Fruit fly (Drosophila melanogaster) whole organism, embryonic: ENCODE data around the gene Tfb4.

Experiments used
- Abd-B ChIP-seq: fragments of 200-800 bp; sonication (Bioruptor generic); optimal IDR thresholded peaks from 2 replicates; lab custom pipeline; 2018; ENCODE audit warnings: missing biosample characterization, mild to moderate bottlenecking, missing genetic modification characterization, moderate library complexity
- BEAF-32 ChIP-seq: fragments of 200-800 bp; sonication (Bioruptor generic); optimal IDR thresholded peaks from 3 replicates; lab custom pipeline; 2017; ENCODE audit warnings: missing biosample characterization, missing genetic modification characterization, mild to moderate bottlenecking, moderate library complexity, missing genetic modification reagents
- Bgb ChIP-seq: fragments of 200-800 bp; sonication (Bioruptor generic); IDR thresholded peaks from 2 replicates; pipeline ENCODE4 v1.3.6; 2022; ENCODE audit warnings: missing biosample characterization, missing genetic modification characterization; ENCODE audit not compliant: partially characterized antibody
- CG10267 ChIP-seq: fragments of 200-800 bp; sonication (Bioruptor generic); optimal IDR thresholded peaks from 2 replicates; lab custom pipeline; 2018; ENCODE audit warnings: missing biosample characterization, mild to moderate bottlenecking, missing genetic modification characterization, moderate library complexity
- CG12299 ChIP-seq: fragments of 200-800 bp; sonication (Bioruptor generic); optimal IDR thresholded peaks from 2 replicates; lab custom pipeline; 2018; ENCODE audit warnings: missing biosample characterization, mild to moderate bottlenecking, missing genetic modification characterization
- CG15073 ChIP-seq: fragments of 200-800 bp; sonication (Bioruptor generic); optimal IDR thresholded peaks from 2 replicates; lab custom pipeline; 2016; ENCODE audit warnings: missing biosample characterization, missing genetic modification characterization
- CG16815 ChIP-seq: fragments of 200-800 bp; sonication (Bioruptor generic); optimal IDR thresholded peaks from 3 replicates; lab custom pipeline; 2017; ENCODE audit warnings: missing biosample characterization, mild to moderate bottlenecking, missing genetic modification characterization
- CG2116 ChIP-seq: fragments of 200-800 bp; sonication (Bioruptor generic); optimal IDR thresholded peaks from 3 replicates; lab custom pipeline; 2018; ENCODE audit warnings: missing biosample characterization, mild to moderate bottlenecking, missing genetic modification characterization
- CG2199 ChIP-seq: fragments of 200-800 bp; sonication (Bioruptor generic); IDR thresholded peaks from 3 replicates; pipeline ENCODE4 v1.3.6; 2022; ENCODE audit warnings: missing biosample characterization, missing genetic modification characterization
- CG34224 ChIP-seq: fragments of 200-800 bp; sonication (Bioruptor generic); IDR thresholded peaks from 3 replicates; pipeline ENCODE4 v1.3.6; 2022; ENCODE audit warnings: missing biosample characterization, missing genetic modification characterization; ENCODE audit not compliant: partially characterized antibody
- CG34376 ChIP-seq: fragments of 200-800 bp; sonication (Bioruptor generic); optimal IDR thresholded peaks from 2 replicates; lab custom pipeline; 2018; ENCODE audit warnings: missing biosample characterization, mild to moderate bottlenecking, missing genetic modification characterization
- CG34422 ChIP-seq: fragments of 200-800 bp; sonication (Bioruptor generic); IDR thresholded peaks from 3 replicates; pipeline ENCODE4 v1.3.6; 2022; ENCODE audit warnings: missing biosample characterization, missing genetic modification characterization
- CG3847 ChIP-seq: fragments of 200-800 bp; sonication (Bioruptor generic); IDR thresholded peaks from 2 replicates; pipeline ENCODE4 v1.3.6; 2022; ENCODE audit warnings: missing biosample characterization, missing genetic modification characterization
- CG4360 ChIP-seq: fragments of 200-800 bp; sonication (Bioruptor generic); IDR thresholded peaks from 2 replicates; pipeline ENCODE4 v1.3.6; 2022; ENCODE audit warnings: missing biosample characterization, missing genetic modification characterization
- CG4617 ChIP-seq: fragments of 200-800 bp; sonication (Bioruptor generic); optimal IDR thresholded peaks from 3 replicates; lab custom pipeline; 2016; ENCODE audit warnings: missing biosample characterization, missing genetic modification characterization, borderline replicate concordance
- CrebB ChIP-seq: fragments of 200-800 bp; sonication (Bioruptor generic); optimal IDR thresholded peaks from 3 replicates; lab custom pipeline; 2018; ENCODE audit warnings: missing biosample characterization, mild to moderate bottlenecking, missing genetic modification characterization
- Dll ChIP-seq: fragments of 200-800 bp; sonication (Bioruptor generic); IDR thresholded peaks from 4 replicates; pipeline ENCODE4 v1.3.6; 2022; ENCODE audit warnings: missing biosample characterization, missing genetic modification characterization; ENCODE audit not compliant: partially characterized antibody
- Doc3 ChIP-seq: fragments of 200-800 bp; sonication (Bioruptor generic); IDR thresholded peaks from 3 replicates; pipeline ENCODE4 v1.3.6; 2022; ENCODE audit warnings: missing biosample characterization, missing genetic modification characterization; ENCODE audit not compliant: partially characterized antibody
- Dp ChIP-seq: fragments of 200-800 bp; sonication (Bioruptor generic); optimal IDR thresholded peaks from 2 replicates; lab custom pipeline; 2018; ENCODE audit warnings: missing biosample characterization, mild to moderate bottlenecking, missing genetic modification characterization, moderate library complexity
- E2f2 ChIP-seq: fragments of 200-800 bp; sonication (Bioruptor generic); IDR thresholded peaks from 2 replicates; pipeline ENCODE4 v1.3.6; 2022; ENCODE audit warnings: missing biosample characterization, missing genetic modification characterization
- Ets97D ChIP-seq: fragments of 200-800 bp; sonication (Bioruptor generic); optimal IDR thresholded peaks from 3 replicates; lab custom pipeline; 2016; ENCODE audit warnings: missing biosample characterization, missing genetic modification characterization
- GATAe ChIP-seq: fragments of 200-800 bp; sonication (Bioruptor generic); conservative IDR thresholded peaks from 2 replicates; pipeline ENCODE4 v1.3.6; 2022; ENCODE audit warnings: missing biosample characterization, missing genetic modification characterization
- Gug ChIP-seq: fragments of 200-800 bp; sonication (Bioruptor generic); IDR thresholded peaks from 4 replicates; pipeline ENCODE4 v1.3.6; 2022; ENCODE audit warnings: missing biosample characterization, missing genetic modification characterization
- HmgD ChIP-seq: fragments of 200-800 bp; sonication (Bioruptor generic); optimal IDR thresholded peaks from 3 replicates; lab custom pipeline; 2016; ENCODE audit warnings: missing biosample characterization, missing genetic modification characterization
- MBD-R2 ChIP-seq: fragments of 200-800 bp; sonication (Bioruptor generic); IDR thresholded peaks from 2 replicates; pipeline ENCODE4 v1.3.6; 2022; ENCODE audit warnings: missing biosample characterization, missing genetic modification characterization
- MESR4 ChIP-seq: fragments of 200-800 bp; sonication (Bioruptor generic); optimal IDR thresholded peaks from 2 replicates; lab custom pipeline; 2018; ENCODE audit warnings: missing biosample characterization, mild to moderate bottlenecking, missing genetic modification characterization, moderate library complexity
- Med ChIP-seq: fragments of 200-800 bp; sonication (Bioruptor generic); peaks from one replicate; lab custom pipeline; 2016; ENCODE audit warnings: missing biosample characterization, missing genetic modification characterization, mild to moderate bottlenecking, inconsistent platforms, moderate library complexity
- Mes4 ChIP-seq: fragments of 200-800 bp; sonication (Bioruptor generic); optimal IDR thresholded peaks from 2 replicates; lab custom pipeline; 2016; ENCODE audit warnings: missing biosample characterization, missing genetic modification characterization
- Nf-YB ChIP-seq: fragments of 200-800 bp; sonication (Bioruptor generic); optimal IDR thresholded peaks from 3 replicates; lab custom pipeline; 2019; ENCODE audit warnings: missing biosample characterization, mild to moderate bottlenecking, missing genetic modification characterization, moderate library complexity
- Pdp1 ChIP-seq, 2 experiments: fragments of 200-800 bp; sonication (Bioruptor generic); optimal IDR thresholded peaks; 3 replicates each; lab custom pipeline; 2016; ENCODE audit warnings: missing biosample characterization in 2 of 2, missing genetic modification characterization in 2 of 2, mild to moderate bottlenecking in 1 of 2, moderate library complexity in 1 of 2
- Ptx1 ChIP-seq: fragments of 200-800 bp; sonication (Bioruptor generic); IDR thresholded peaks from 2 replicates; pipeline ENCODE4 v1.3.6; 2022; ENCODE audit warnings: missing biosample characterization, missing genetic modification characterization
- Sry-δ ChIP-seq: fragments of 200-800 bp; sonication (Bioruptor generic); optimal IDR thresholded peaks from 2 replicates; lab custom pipeline; 2016; ENCODE audit warnings: missing biosample characterization, missing genetic modification characterization
- Trl ChIP-seq, 3 experiments: fragments of >200 bp in 2 of 3; fragments of 200-800 bp in 1 of 3; sonication (Bioruptor generic) in 1 of 3; optimal IDR thresholded peaks; 2 replicates in 1 of 3; 3 replicates in 2 of 3; lab custom pipeline; 2016 to 2017; ENCODE audit warnings: missing biosample characterization in 1 of 3, missing genetic modification characterization in 1 of 3
- aop ChIP-seq: fragments of 200-800 bp; sonication (Bioruptor generic); IDR thresholded peaks from 2 replicates; pipeline ENCODE4 v1.3.6; 2022; ENCODE audit warnings: missing biosample characterization, missing genetic modification characterization
- ato ChIP-seq: fragments of 200-800 bp; sonication (Bioruptor generic); IDR thresholded peaks from 2 replicates; pipeline ENCODE4 v1.3.6; 2022; ENCODE audit warnings: missing biosample characterization, missing genetic modification characterization; ENCODE audit not compliant: partially characterized antibody
- crp ChIP-seq, 2 experiments: fragments of 200-800 bp; sonication (Bioruptor generic); optimal IDR thresholded peaks; 2 replicates in 1 of 2; 3 replicates in 1 of 2; lab custom pipeline; 2017; ENCODE audit warnings: missing biosample characterization in 2 of 2, missing genetic modification characterization in 2 of 2, mild to moderate bottlenecking in 1 of 2, moderate library complexity in 1 of 2
- da ChIP-seq: fragments of 200-800 bp; sonication (Bioruptor generic); optimal IDR thresholded peaks from 2 replicates; lab custom pipeline; 2016; ENCODE audit warnings: missing biosample characterization, missing genetic modification characterization
- ems ChIP-seq: fragments of 200-800 bp; sonication (Bioruptor generic); optimal IDR thresholded peaks from 3 replicates; lab custom pipeline; 2016; ENCODE audit warnings: missing biosample characterization, missing genetic modification characterization
- gfzf ChIP-seq: fragments of 200-800 bp; sonication (Bioruptor generic); optimal IDR thresholded peaks from 2 replicates; lab custom pipeline; 2016; ENCODE audit warnings: missing biosample characterization, mild to moderate bottlenecking, missing genetic modification characterization, moderate library complexity
- hb ChIP-seq: fragments of 200-800 bp; sonication (Bioruptor generic); IDR thresholded peaks from 3 replicates; pipeline ENCODE4 v1.3.6; 2022; ENCODE audit warnings: missing biosample characterization, missing genetic modification characterization; ENCODE audit not compliant: partially characterized antibody
- kay ChIP-seq: fragments of 200-800 bp; sonication (Bioruptor generic); optimal IDR thresholded peaks from 2 replicates; lab custom pipeline; 2016; ENCODE audit warnings: missing biosample characterization, missing genetic modification characterization
- nerfin-1 ChIP-seq: fragments of 200-800 bp; sonication (Bioruptor generic); optimal IDR thresholded peaks from 3 replicates; lab custom pipeline; 2019; ENCODE audit warnings: missing biosample characterization, mild to moderate bottlenecking, missing genetic modification characterization, moderate library complexity
- run ChIP-seq: fragments of 200-800 bp; sonication (Bioruptor generic); optimal IDR thresholded peaks from 3 replicates; lab custom pipeline; 2018; ENCODE audit warnings: missing biosample characterization, mild to moderate bottlenecking, missing genetic modification characterization
- stwl ChIP-seq: fragments of 200-800 bp; sonication (Bioruptor generic); optimal IDR thresholded peaks from 3 replicates; lab custom pipeline; 2018; ENCODE audit warnings: missing biosample characterization, mild to moderate bottlenecking, missing genetic modification characterization, moderate library complexity
- trem ChIP-seq: fragments of 200-800 bp; optimal IDR thresholded peaks from 3 replicates; lab custom pipeline; 2019; ENCODE audit warnings: missing biosample characterization, mild to moderate bottlenecking, missing genetic modification characterization, moderate library complexity
- unc-4 ChIP-seq: fragments of 200-800 bp; sonication (Bioruptor generic); IDR thresholded peaks from 2 replicates; pipeline ENCODE4 v1.3.6; 2022; ENCODE audit warnings: missing biosample characterization, missing genetic modification characterization; ENCODE audit not compliant: partially characterized antibody

Gene Tfb4

dm6 chr2L:1169867-1170415, 19.5 kb upstream of the Tfb4 start, which contains the start of the genes CG31922 and Plap (continued):
- TF ChIP-seq hb (GFP tag; lab: Robert Waterston, UW) (peak; percentile 88), ato (GFP tag; lab: Robert Waterston, UW) (peak; percentile 53), Nf-YB (peak; percentile 29), Med (GFP tag; lab: Kevin White, UChicago) (peak; percentile 93), CG4360 (no peak), aop (GFP tag; lab: Robert Waterston, UW) (no peak), Sry-δ (GFP tag; lab: Kevin White, UChicago) (peak; percentile 96), Trl (optimal IDR thresholded peaks at IDR 0.05; lab: Kevin White, UChicago) (no peak), Trl (GFP tag; optimal IDR thresholded peaks at IDR 0.05; lab: Kevin White, UChicago) (peak; percentile 45), kay (GFP tag; lab: Kevin White, UChicago) (peak; percentile 53), CG2116 (GFP tag; lab: Kevin White, UChicago) (peak; percentile 74), crp (GFP tag; optimal IDR thresholded peaks at IDR 0.05; lab: Kevin White, UChicago) (peak in 1 of 2 experiments; percentile 33), CG4617 (GFP tag; lab: Kevin White, UChicago) (peak; percentile 68), BEAF-32 (GFP tag; lab: Kevin White, UChicago) (peak; percentile 97), HmgD (GFP tag; lab: Kevin White, UChicago) (no peak), nerfin-1 (tag; lab: Kevin White, UChicago) (peak; percentile 64), da (GFP tag; lab: Kevin White, UChicago) (no peak), CG15073 (no peak), CG12299 (peak; percentile 53)

- peak; percentile 56 for TF ChIP-seq E2f2
- no peak for TF ChIP-seq run (tag; lab: Kevin White, UChicago)
- TF ChIP-seq CG2116 (GFP tag; lab: Kevin White, UChicago), result peak; percentile 15
- TF ChIP-seq ems (GFP tag; lab: Kevin White, UChicago), result no peak
- peak in 1 of 2 experiments; percentile 40 for TF ChIP-seq Pdp1 (GFP tag; optimal IDR thresholded peaks at IDR 0.05; lab: Kevin White, UChicago)
- peak; percentile 31 for TF ChIP-seq MESR4 (GFP tag; lab: Kevin White, UChicago)
- peak; percentile 27 for TF ChIP-seq Abd-B
- no peak for TF ChIP-seq CrebB (tag; lab: Kevin White, UChicago)
- TF ChIP-seq Sry-δ (GFP tag; lab: Kevin White, UChicago), result peak; percentile 34
- TF ChIP-seq CG10267 (tag; lab: Kevin White, UChicago), result peak; percentile 76
- TF ChIP-seq Mes4 (GFP tag; lab: Kevin White, UChicago), result no peak
- TF ChIP-seq MBD-R2, result peak; percentile 74
- no peak for TF ChIP-seq CG34422 (GFP tag; lab: Robert Waterston, UW)
- peak; percentile 29 for TF ChIP-seq gfzf (GFP tag; lab: Kevin White, UChicago)
- TF ChIP-seq CG34224 (GFP tag; lab: Robert Waterston, UW), result peak; percentile 33; the same call in 2 of the 3 replicates
- TF ChIP-seq ato (GFP tag; lab: Robert Waterston, UW), result 0 out of 2 replicates have a peak, but pooled peaks have one; percentile 10
- TF ChIP-seq CG34376 (GFP tag; lab: Kevin White, UChicago), result no peak
- peak; percentile 53; the same call in 2 of the 4 replicates for TF ChIP-seq Dll
- TF ChIP-seq GATAe (GFP tag; lab: Robert Waterston, UW), result no peak
- peak; percentile 53 for TF ChIP-seq stwl (tag; lab: Kevin White, UChicago)
- TF ChIP-seq Dp, result peak; percentile 45
- TF ChIP-seq trem (tag; lab: Kevin White, UChicago), result no peak
- TF ChIP-seq Doc3 (GFP tag; lab: Robert Waterston, UW), result peak; percentile 16; the same call in 1 of the 3 replicates
- TF ChIP-seq unc-4 (GFP tag; lab: Robert Waterston, UW), result 0 out of 2 replicates have a peak, but pooled peaks have one; percentile 17
- no peak for TF ChIP-seq Ptx1 (GFP tag; lab: Robert Waterston, UW)
- TF ChIP-seq Ets97D, result peak; percentile 1
- peak; percentile 35 for TF ChIP-seq BEAF-32 (GFP tag; lab: Kevin White, UChicago)
- TF ChIP-seq CG2199 (GFP tag; lab: Robert Waterston, UW), result no peak
- no peak for TF ChIP-seq CG3847 (GFP tag; lab: Robert Waterston, UW)
- TF ChIP-seq Gug (GFP tag; lab: Robert Waterston, UW), result no peak
- TF ChIP-seq CG16815 (GFP tag; lab: Kevin White, UChicago), result no peak
- TF ChIP-seq Bgb, result peak; percentile 27; the same call in 1 of the 2 replicates
Observed at dm6 chr2L:1166326-1166725, 15.8 kb upstream of the Tfb4 start, which contains the start of gene CG14341. Gene CG14341 (plus strand): TSS chr2L:1166506.
